Fruit fly (Drosophila melanogaster) whole organism, wandering third instar larva: ENCODE data around the gene CG32651.

Experiments
- CG32264 ChIP-seq: fragments of 200-800 bp; sonication (Bioruptor generic); optimal IDR thresholded peaks from 2 replicates; lab custom pipeline; 2016; ENCODE audit warnings: missing biosample characterization, missing genetic modification characterization
- CG9705 ChIP-seq: fragments of 200-800 bp; sonication (Bioruptor generic); optimal IDR thresholded peaks from 2 replicates; lab custom pipeline; 2018; ENCODE audit warnings: missing biosample characterization, mild to moderate bottlenecking, missing genetic modification characterization
- CrebA ChIP-seq: fragments of 200-800 bp; sonication (Bioruptor generic); optimal IDR thresholded peaks from 2 replicates; lab custom pipeline; 2016; ENCODE audit warnings: missing biosample characterization, mild to moderate bottlenecking, missing genetic modification characterization, borderline replicate concordance
- Dfd ChIP-seq: fragments of >200 bp; optimal IDR thresholded peaks from 2 replicates; lab custom pipeline; 2017; ENCODE audit warnings: missing biosample characterization, missing genetic modification characterization
- Dif ChIP-seq: fragments of 200-275, 200-300 bp; sonication (Bioruptor generic); optimal IDR thresholded peaks from 2 replicates; lab custom pipeline; 2018; ENCODE audit warnings: missing biosample characterization, missing genetic modification characterization; ENCODE audit not compliant: partially characterized antibody
- GATAd ChIP-seq: sonication (Bioruptor generic); optimal IDR thresholded peaks from 2 replicates; lab custom pipeline; 2016; ENCODE audit warnings: missing biosample characterization, missing genetic modification characterization
- HLH106 ChIP-seq: fragments of 200-800 bp; optimal IDR thresholded peaks from 3 replicates; lab custom pipeline; 2019; ENCODE audit warnings: missing biosample characterization, mild to moderate bottlenecking, missing genetic modification characterization, moderate library complexity
- Hnf4 ChIP-seq: fragments of 200-800 bp; sonication (Bioruptor generic); optimal IDR thresholded peaks from 2 replicates; lab custom pipeline; 2016; ENCODE audit warnings: missing biosample characterization, mild to moderate bottlenecking, missing genetic modification characterization
- Hr78 ChIP-seq: fragments of >200 bp; optimal IDR thresholded peaks from 2 replicates; lab custom pipeline; 2017; ENCODE audit warnings: missing biosample characterization, missing genetic modification characterization
- Hr83 ChIP-seq: fragments of 200-300 bp; sonication (Bioruptor generic); optimal IDR thresholded peaks from 2 replicates; lab custom pipeline; 2016; ENCODE audit warnings: missing biosample characterization, mild to moderate bottlenecking, missing genetic modification characterization, moderate library complexity; ENCODE audit not compliant: poor library complexity, severe bottlenecking
- Jra ChIP-seq: sonication (Bioruptor generic); optimal IDR thresholded peaks from 2 replicates; lab custom pipeline; 2016; ENCODE audit warnings: missing biosample characterization, missing genetic modification characterization
- Mio ChIP-seq: sonication (Bioruptor generic); optimal IDR thresholded peaks from 2 replicates; lab custom pipeline; 2016; ENCODE audit warnings: missing biosample characterization, missing genetic modification characterization
- Myc ChIP-seq: fragments of >200 bp; optimal IDR thresholded peaks from 2 replicates; lab custom pipeline; 2017
- N ChIP-seq: fragments of >200 bp; optimal IDR thresholded peaks from 2 replicates; lab custom pipeline; 2018; ENCODE audit warnings: missing biosample characterization, missing external identifiers, missing genetic modification characterization
- Rel ChIP-seq, 2 experiments: fragments of 200-800 bp; sonication (Bioruptor generic) in 1 of 2; optimal IDR thresholded peaks; 2 replicates in 1 of 2; 3 replicates in 1 of 2; lab custom pipeline; 2016 to 2019; ENCODE audit warnings: mild to moderate bottlenecking in 2 of 2, missing biosample characterization in 2 of 2, missing genetic modification characterization in 2 of 2, moderate library complexity in 1 of 2
- Sp1 ChIP-seq: fragments of 200-800 bp; sonication (Bioruptor generic); optimal IDR thresholded peaks from 3 replicates; lab custom pipeline; 2019; ENCODE audit warnings: missing biosample characterization, mild to moderate bottlenecking, missing genetic modification characterization, moderate library complexity
- Vsx2 ChIP-seq: fragments of 200-300, 225-300 bp; sonication (Bioruptor generic); optimal IDR thresholded peaks from 2 replicates; lab custom pipeline; 2018; ENCODE audit warnings: missing biosample characterization, missing genetic modification characterization; ENCODE audit not compliant: partially characterized antibody
- br ChIP-seq: fragments of 200-800 bp; sonication (Bioruptor generic); optimal IDR thresholded peaks from 2 replicates; lab custom pipeline; 2016; ENCODE audit warnings: missing biosample characterization, missing genetic modification characterization
- dl ChIP-seq, 2 experiments: fragments of 175-275, 200-275 bp in 1 of 2; fragments of 200-275 bp in 1 of 2; sonication (Bioruptor generic); optimal IDR thresholded peaks; lab custom pipeline; 2018; ENCODE audit warnings: mild to moderate bottlenecking in 2 of 2, missing biosample characterization in 2 of 2, missing genetic modification characterization in 2 of 2, moderate library complexity in 2 of 2; ENCODE audit not compliant: partially characterized antibody in 2 of 2, insufficient read depth in 1 of 2
- dmrt93B ChIP-seq: fragments of 200-800 bp; sonication (Bioruptor generic); optimal IDR thresholded peaks from 2 replicates; lab custom pipeline; 2018; ENCODE audit warnings: missing biosample characterization, mild to moderate bottlenecking, missing genetic modification characterization
- dsf ChIP-seq: sonication (Bioruptor generic); optimal IDR thresholded peaks from 2 replicates; lab custom pipeline; 2016; ENCODE audit warnings: missing biosample characterization, missing genetic modification characterization, borderline replicate concordance
- foxo ChIP-seq, 2 experiments: fragments of 200-800 bp; sonication (Bioruptor generic); optimal IDR thresholded peaks; 2 replicates in 1 of 2; 3 replicates in 1 of 2; lab custom pipeline; 2016 to 2017; ENCODE audit warnings: missing biosample characterization in 2 of 2, missing genetic modification characterization in 2 of 2
- h ChIP-seq: fragments of 200-800 bp; sonication (Bioruptor generic); optimal IDR thresholded peaks from 3 replicates; lab custom pipeline; 2016; ENCODE audit warnings: missing biosample characterization, mild to moderate bottlenecking, missing genetic modification characterization
- jim ChIP-seq: fragments of 175-275, 200-325 bp; sonication (Bioruptor generic); optimal IDR thresholded peaks from 2 replicates; lab custom pipeline; 2016; ENCODE audit warnings: missing biosample characterization, mild to moderate bottlenecking, missing genetic modification characterization
- lola ChIP-seq: fragments of >200 bp; optimal IDR thresholded peaks from 2 replicates; lab custom pipeline; 2017; ENCODE audit warnings: missing biosample characterization, missing genetic modification characterization
- pan ChIP-seq: fragments of >200 bp; optimal IDR thresholded peaks from 2 replicates; lab custom pipeline; 2017
- psq ChIP-seq: fragments of 200-800 bp; sonication (Bioruptor generic); optimal IDR thresholded peaks from 3 replicates; lab custom pipeline; 2017; ENCODE audit warnings: missing biosample characterization, mild to moderate bottlenecking, missing genetic modification characterization, moderate library complexity
- rgr ChIP-seq: fragments of 200-800 bp; sonication (Bioruptor generic); optimal IDR thresholded peaks from 3 replicates; lab custom pipeline; 2016; ENCODE audit warnings: missing biosample characterization, mild to moderate bottlenecking, missing genetic modification characterization
- sage ChIP-seq: fragments of 200-800 bp; sonication (Bioruptor generic); optimal IDR thresholded peaks from 2 replicates; lab custom pipeline; 2016; ENCODE audit warnings: missing biosample characterization, mild to moderate bottlenecking, missing genetic modification characterization
- sv ChIP-seq: fragments of 200-800 bp; sonication (Bioruptor generic); optimal IDR thresholded peaks from 3 replicates; lab custom pipeline; 2016; ENCODE audit warnings: missing biosample characterization, missing genetic modification characterization
- tai ChIP-seq: sonication (Bioruptor generic); optimal IDR thresholded peaks from 2 replicates; lab custom pipeline; 2016; ENCODE audit warnings: missing biosample characterization, missing genetic modification characterization
- usp ChIP-seq: fragments of >200 bp; optimal IDR thresholded peaks from 2 replicates; lab custom pipeline; 2017; ENCODE audit warnings: missing biosample characterization, missing genetic modification characterization
- woc ChIP-seq: sonication (Bioruptor generic); optimal IDR thresholded peaks from 2 replicates; lab custom pipeline; 2016; ENCODE audit warnings: missing biosample characterization, mild to moderate bottlenecking, missing genetic modification characterization

CG32651 gene

dm6 chrX:12386255-12386654 is 22.0 kb downstream of the CG32651 start:
- no peak for TF ChIP-seq CG9705 (GFP tag; lab: Kevin White, UChicago)
- no peak for TF ChIP-seq usp (GFP tag; lab: Kevin White, UChicago)
- no peak for TF ChIP-seq CrebA
- TF ChIP-seq woc: no peak
- no peak for TF ChIP-seq pan (lab: Kevin White, UChicago)
- no peak for TF ChIP-seq Myc (lab: Kevin White, UChicago)
- no peak for TF ChIP-seq br (GFP tag; lab: Kevin White, UChicago)
- TF ChIP-seq CG32264 (GFP tag; lab: Kevin White, UChicago): no peak
- no peak for TF ChIP-seq rgr (GFP tag; lab: Kevin White, UChicago)
- no peak for TF ChIP-seq Dfd
- no peak for TF ChIP-seq foxo (GFP tag; optimal IDR thresholded peaks at IDR 0.05; lab: Kevin White, UChicago)
- no peak for TF ChIP-seq h (GFP tag; lab: Kevin White, UChicago)
- no peak for TF ChIP-seq dl (GFP tag; optimal IDR thresholded peaks at IDR 0.05; lab: Kevin White, UChicago; ENCODE audit: insufficient read depth in 1 of 2, partially characterized antibody in 2 of 2)
- no peak for TF ChIP-seq GATAd (GFP tag; lab: Kevin White, UChicago)
- TF ChIP-seq Jra (GFP tag; lab: Kevin White, UChicago): no peak
- no peak for TF ChIP-seq dmrt93B (GFP tag; lab: Kevin White, UChicago)
- no peak for TF ChIP-seq sage
- TF ChIP-seq Hnf4 (GFP tag; lab: Kevin White, UChicago): no peak
- TF ChIP-seq sv (GFP tag; lab: Kevin White, UChicago): no peak
- no peak for TF ChIP-seq dsf

dm6 chrX:12377655-12378054 is 30.6 kb downstream of the CG32651 start, which contains the start of gene Ir11a:
Gene Ir11a, minus strand, starts transcription at chrX:12377755.
- no peak for TF ChIP-seq Hr83 (GFP tag; lab: Kevin White, UChicago)
- TF ChIP-seq N (GFP tag; lab: Kevin White, UChicago): no peak
- no peak for TF ChIP-seq Dif
- TF ChIP-seq CG32264 (GFP tag; lab: Kevin White, UChicago): no peak
- no peak for TF ChIP-seq Myc (lab: Kevin White, UChicago)
- TF ChIP-seq rgr (GFP tag; lab: Kevin White, UChicago): no peak
- no peak for TF ChIP-seq lola (GFP tag; lab: Kevin White, UChicago)
- TF ChIP-seq Mio (GFP tag; lab: Kevin White, UChicago): no peak
- no peak for TF ChIP-seq woc
- no peak for TF ChIP-seq Rel (GFP tag; optimal IDR thresholded peaks at IDR 0.05; lab: Kevin White, UChicago)
- TF ChIP-seq Rel (tag; optimal IDR thresholded peaks at IDR 0.05; lab: Kevin White, UChicago): no peak
- no peak for TF ChIP-seq psq
- no peak for TF ChIP-seq sage
- no peak for TF ChIP-seq tai (GFP tag; lab: Kevin White, UChicago)
- no peak for TF ChIP-seq Sp1 (GFP tag; lab: Kevin White, UChicago)
- no peak for TF ChIP-seq pan (lab: Kevin White, UChicago)
- TF ChIP-seq h (GFP tag; lab: Kevin White, UChicago): no peak
- no peak for TF ChIP-seq CG9705 (GFP tag; lab: Kevin White, UChicago)
- TF ChIP-seq dmrt93B (GFP tag; lab: Kevin White, UChicago): no peak
- no peak for TF ChIP-seq dsf

dm6 chrX:12372818-12373217 is 35.5 kb downstream of the CG32651 start, which contains the start of gene CG2577:
Gene CG2577, plus strand, starts transcription at chrX:12373118.
- TF ChIP-seq Dif: no peak
- no peak for TF ChIP-seq CG32264 (GFP tag; lab: Kevin White, UChicago)
- no peak for TF ChIP-seq HLH106 (tag; lab: Kevin White, UChicago)
- TF ChIP-seq Hr78 (GFP tag; lab: Kevin White, UChicago): no peak
- no peak for TF ChIP-seq Hr83 (GFP tag; lab: Kevin White, UChicago)
- no peak for TF ChIP-seq jim (GFP tag; lab: Kevin White, UChicago)
- no peak for TF ChIP-seq dmrt93B (GFP tag; lab: Kevin White, UChicago)
- TF ChIP-seq woc: no peak
- TF ChIP-seq tai (GFP tag; lab: Kevin White, UChicago): no peak
- TF ChIP-seq Vsx2 (GFP tag; lab: Kevin White, UChicago): no peak
- TF ChIP-seq dl (GFP tag; optimal IDR thresholded peaks at IDR 0.05; lab: Kevin White, UChicago; ENCODE audit: insufficient read depth in 1 of 2, partially characterized antibody in 2 of 2): no peak
- TF ChIP-seq CrebA: no peak

- peak; percentile 89 for TF ChIP-seq Dfd
- TF ChIP-seq woc: no peak
Measured at dm6 chrX:12356093-12356492, 52.2 kb downstream of the CG32651 start.
